Fruit fly (Drosophila melanogaster) whole organism, embryonic: ENCODE results near the gene Rab3GAP1.

Experiments used
- Bgb ChIP-seq: fragments of 200-800 bp; sonication (Bioruptor generic); IDR thresholded peaks from 2 replicates; pipeline ENCODE4 v1.3.6; 2022; ENCODE audit warnings: missing biosample characterization, missing genetic modification characterization; ENCODE audit not compliant: partially characterized antibody
- CG11093 ChIP-seq: fragments of 200-800 bp; sonication (Bioruptor generic); IDR thresholded peaks from 3 replicates; pipeline ENCODE4 v1.3.6; 2022; ENCODE audit warnings: missing biosample characterization, missing genetic modification characterization
- CG12299 ChIP-seq: fragments of 200-800 bp; sonication (Bioruptor generic); optimal IDR thresholded peaks from 2 replicates; lab custom pipeline; 2018; ENCODE audit warnings: missing biosample characterization, mild to moderate bottlenecking, missing genetic modification characterization
- CG12744 ChIP-seq: fragments of 200-800 bp; sonication (Bioruptor generic); optimal IDR thresholded peaks from 2 replicates; lab custom pipeline; 2016; ENCODE audit warnings: missing biosample characterization, missing genetic modification characterization
- CG13624 ChIP-seq: fragments of 200-800 bp; sonication (Bioruptor generic); optimal IDR thresholded peaks from 2 replicates; lab custom pipeline; 2016; ENCODE audit warnings: missing biosample characterization, missing genetic modification characterization
- CG14667 ChIP-seq: fragments of 200-800 bp; sonication (Bioruptor generic); IDR thresholded peaks from 2 replicates; pipeline ENCODE4 v1.3.6; 2022; ENCODE audit warnings: missing biosample characterization, missing genetic modification characterization
- CG16813 ChIP-seq: fragments of 200-800 bp; sonication (Bioruptor generic); IDR thresholded peaks from 3 replicates; pipeline ENCODE4 v1.3.6; 2022; ENCODE audit warnings: missing biosample characterization, missing genetic modification characterization; ENCODE audit not compliant: partially characterized antibody
- CG1792 ChIP-seq: fragments of 200-800 bp; sonication (Bioruptor generic); optimal IDR thresholded peaks from 2 replicates; lab custom pipeline; 2016; ENCODE audit warnings: missing biosample characterization, missing genetic modification characterization
- CG18476 ChIP-seq: fragments of 200-800 bp; sonication (Bioruptor generic); optimal IDR thresholded peaks from 2 replicates; lab custom pipeline; 2016; ENCODE audit warnings: missing biosample characterization, mild to moderate bottlenecking, missing genetic modification characterization
- CG2712 ChIP-seq: fragments of 200-800 bp; optimal IDR thresholded peaks from 3 replicates; lab custom pipeline; 2019; ENCODE audit warnings: missing biosample characterization, mild to moderate bottlenecking, missing genetic modification characterization, moderate library complexity
- CG3995 ChIP-seq: fragments of 200-800 bp; sonication (Bioruptor generic); optimal IDR thresholded peaks from 3 replicates; lab custom pipeline; 2016; ENCODE audit warnings: missing biosample characterization, missing genetic modification characterization
- CG43689 ChIP-seq: fragments of 200-800 bp; sonication (Bioruptor generic); IDR thresholded peaks from 2 replicates; pipeline ENCODE4 v1.3.6; 2022; ENCODE audit warnings: missing biosample characterization, missing genetic modification characterization
- CG6175 ChIP-seq: fragments of 200-800 bp; sonication (Bioruptor generic); IDR thresholded peaks from 3 replicates; pipeline ENCODE4 v1.3.6; 2022; ENCODE audit warnings: missing biosample characterization, missing genetic modification characterization
- CG6854 ChIP-seq: fragments of 200-800 bp; sonication (Bioruptor generic); optimal IDR thresholded peaks from 3 replicates; lab custom pipeline; 2017; ENCODE audit warnings: missing biosample characterization, mild to moderate bottlenecking, missing genetic modification characterization
- CG7786 ChIP-seq: fragments of 200-800 bp; sonication (Bioruptor generic); optimal IDR thresholded peaks from 2 replicates; lab custom pipeline; 2016; ENCODE audit warnings: missing biosample characterization, missing genetic modification characterization
- CG7987 ChIP-seq: fragments of 200-800 bp; sonication (Bioruptor generic); optimal IDR thresholded peaks from 2 replicates; lab custom pipeline; 2018; ENCODE audit warnings: missing biosample characterization, mild to moderate bottlenecking, missing genetic modification characterization, moderate library complexity
- CG9727 ChIP-seq: fragments of 200-800 bp; sonication (Bioruptor generic); optimal IDR thresholded peaks from 3 replicates; lab custom pipeline; 2017; ENCODE audit warnings: missing biosample characterization, mild to moderate bottlenecking, missing genetic modification characterization
- CG9876 ChIP-seq: fragments of 200-800 bp; sonication (Bioruptor generic); optimal IDR thresholded peaks from 2 replicates; lab custom pipeline; 2016; ENCODE audit warnings: missing biosample characterization, missing genetic modification characterization
- CTCF ChIP-seq: fragments of 200-800 bp; sonication (Bioruptor generic); optimal IDR thresholded peaks from 2 replicates; lab custom pipeline; 2017; ENCODE audit warnings: missing biosample characterization, mild to moderate bottlenecking, missing genetic modification characterization, moderate library complexity
- CrebB ChIP-seq: fragments of 200-800 bp; sonication (Bioruptor generic); optimal IDR thresholded peaks from 3 replicates; lab custom pipeline; 2018; ENCODE audit warnings: missing biosample characterization, mild to moderate bottlenecking, missing genetic modification characterization
- Dfd ChIP-seq, 2 experiments: fragments of >200 bp; optimal IDR thresholded peaks; 2 replicates each; lab custom pipeline; 2017; ENCODE audit warnings: missing biosample characterization in 2 of 2, missing genetic modification characterization in 2 of 2
- Fer2 ChIP-seq: fragments of 200-800 bp; sonication (Bioruptor generic); optimal IDR thresholded peaks from 2 replicates; lab custom pipeline; 2018; ENCODE audit warnings: missing biosample characterization, mild to moderate bottlenecking, missing genetic modification characterization, moderate library complexity
- Gug ChIP-seq: fragments of 200-800 bp; sonication (Bioruptor generic); IDR thresholded peaks from 4 replicates; pipeline ENCODE4 v1.3.6; 2022; ENCODE audit warnings: missing biosample characterization, missing genetic modification characterization
- HLH4C ChIP-seq: fragments of 200-800 bp; sonication (Bioruptor generic); IDR thresholded peaks from 3 replicates; pipeline ENCODE4 v1.3.6; 2022; ENCODE audit warnings: missing biosample characterization, missing genetic modification characterization; ENCODE audit not compliant: partially characterized antibody
- Mes4 ChIP-seq: fragments of 200-800 bp; sonication (Bioruptor generic); optimal IDR thresholded peaks from 2 replicates; lab custom pipeline; 2016; ENCODE audit warnings: missing biosample characterization, missing genetic modification characterization
- Nf-YB ChIP-seq: fragments of 200-800 bp; sonication (Bioruptor generic); optimal IDR thresholded peaks from 3 replicates; lab custom pipeline; 2019; ENCODE audit warnings: missing biosample characterization, mild to moderate bottlenecking, missing genetic modification characterization, moderate library complexity
- Scr ChIP-seq: fragments of 200-800 bp; sonication (Bioruptor generic); IDR thresholded peaks from 2 replicates; pipeline ENCODE4 v1.3.6; 2022; ENCODE audit warnings: missing biosample characterization, missing genetic modification characterization; ENCODE audit not compliant: partially characterized antibody
- TFAM ChIP-seq: fragments of 200-800 bp; sonication (Bioruptor generic); optimal IDR thresholded peaks from 2 replicates; lab custom pipeline; 2017; ENCODE audit warnings: missing biosample characterization, missing genetic modification characterization, inconsistent platforms
- Vsx1 ChIP-seq: fragments of 200-800 bp; sonication (Bioruptor generic); optimal IDR thresholded peaks from 2 replicates; lab custom pipeline; 2017; ENCODE audit warnings: missing biosample characterization, mild to moderate bottlenecking, missing genetic modification characterization, missing genetic modification reagents
- ac ChIP-seq: fragments of 200-800 bp; sonication (Bioruptor generic); optimal IDR thresholded peaks from 3 replicates; lab custom pipeline; 2017; ENCODE audit warnings: missing biosample characterization, mild to moderate bottlenecking, missing genetic modification characterization
- amos ChIP-seq: fragments of 200-800 bp; sonication (Bioruptor generic); IDR thresholded peaks from 2 replicates; pipeline ENCODE4 v1.3.6; 2022; ENCODE audit warnings: missing biosample characterization, missing genetic modification characterization; ENCODE audit not compliant: partially characterized antibody
- ci ChIP-seq: fragments of 200-800 bp; sonication (Bioruptor generic); IDR thresholded peaks from 3 replicates; pipeline ENCODE4 v1.3.6; 2022; ENCODE audit warnings: missing biosample characterization, missing genetic modification characterization
- crol ChIP-seq: fragments of 200-800 bp; sonication (Bioruptor generic); IDR thresholded peaks from 2 replicates; pipeline ENCODE4 v1.3.6; 2022; ENCODE audit warnings: missing biosample characterization, missing genetic modification characterization
- crp ChIP-seq, 2 experiments: fragments of 200-800 bp; sonication (Bioruptor generic); optimal IDR thresholded peaks; 2 replicates in 1 of 2; 3 replicates in 1 of 2; lab custom pipeline; 2017; ENCODE audit warnings: missing biosample characterization in 2 of 2, missing genetic modification characterization in 2 of 2, mild to moderate bottlenecking in 1 of 2, moderate library complexity in 1 of 2
- ems ChIP-seq: fragments of 200-800 bp; sonication (Bioruptor generic); optimal IDR thresholded peaks from 3 replicates; lab custom pipeline; 2016; ENCODE audit warnings: missing biosample characterization, missing genetic modification characterization
- grau ChIP-seq: fragments of 200-800 bp; optimal IDR thresholded peaks from 3 replicates; lab custom pipeline; 2019; ENCODE audit warnings: missing biosample characterization, mild to moderate bottlenecking, missing genetic modification characterization, moderate library complexity
- inv ChIP-seq: fragments of 200-800 bp; sonication (Bioruptor generic); IDR thresholded peaks from 2 replicates; pipeline ENCODE4 v1.3.6; 2022; ENCODE audit warnings: missing biosample characterization, missing genetic modification characterization; ENCODE audit not compliant: partially characterized antibody
- knrl ChIP-seq: fragments of 200-800 bp; sonication (Bioruptor generic); IDR thresholded peaks from 3 replicates; pipeline ENCODE4 v1.3.6; 2022; ENCODE audit warnings: missing biosample characterization, missing genetic modification characterization; ENCODE audit not compliant: partially characterized antibody
- lov ChIP-seq, 2 experiments: fragments of 200-800 bp in 1 of 2; fragments of >200 bp in 1 of 2; sonication (Bioruptor generic) in 1 of 2; IDR thresholded peaks in 1 of 2; optimal IDR thresholded peaks in 1 of 2; 2 replicates in 1 of 2; 3 replicates in 1 of 2; pipeline versions ENCODE4 v1.3.6 to Lab custom; 2017 to 2022; ENCODE audit warnings: missing biosample characterization in 1 of 2, missing genetic modification characterization in 1 of 2
- luna ChIP-seq: fragments of 200-800 bp; sonication (Bioruptor generic); optimal IDR thresholded peaks from 2 replicates; lab custom pipeline; 2016; ENCODE audit warnings: missing biosample characterization, missing genetic modification characterization
- odd ChIP-seq: fragments of 200-800 bp; sonication (Bioruptor generic); optimal IDR thresholded peaks from 2 replicates; lab custom pipeline; 2017; ENCODE audit warnings: missing biosample characterization, mild to moderate bottlenecking, missing genetic modification characterization
- row ChIP-seq: fragments of 200-800 bp; sonication (Bioruptor generic); IDR thresholded peaks from 3 replicates; pipeline ENCODE4 v1.3.6; 2022; ENCODE audit warnings: missing biosample characterization, missing genetic modification characterization
- sd ChIP-seq: fragments of 200-800 bp; sonication (Bioruptor generic); optimal IDR thresholded peaks from 3 replicates; lab custom pipeline; 2018; ENCODE audit warnings: missing biosample characterization, mild to moderate bottlenecking, missing genetic modification characterization, moderate library complexity
- toy ChIP-seq: fragments of 200-800 bp; sonication (Bioruptor generic); IDR thresholded peaks from 2 replicates; pipeline ENCODE4 v1.3.6; 2022; ENCODE audit warnings: missing biosample characterization, missing genetic modification characterization
- tup ChIP-seq: fragments of 200-800 bp; sonication (Bioruptor generic); optimal IDR thresholded peaks from 2 replicates; lab custom pipeline; 2016; ENCODE audit warnings: missing biosample characterization, mild to moderate bottlenecking, missing genetic modification characterization, moderate library complexity
- twi ChIP-seq: fragments of 200-800 bp; optimal IDR thresholded peaks from 2 replicates; lab custom pipeline; 2019; ENCODE audit warnings: missing biosample characterization, mild to moderate bottlenecking, missing genetic modification characterization, moderate library complexity
- vfl ChIP-seq: fragments of 200-800 bp; sonication (Bioruptor generic); optimal IDR thresholded peaks from 2 replicates; lab custom pipeline; 2016; ENCODE audit warnings: missing biosample characterization, missing genetic modification characterization
- vnd ChIP-seq: fragments of 200-800 bp; sonication (Bioruptor generic); IDR thresholded peaks from 3 replicates; pipeline ENCODE4 v1.3.6; 2022; ENCODE audit warnings: missing biosample characterization, missing genetic modification characterization; ENCODE audit not compliant: partially characterized antibody
- zen ChIP-seq: fragments of 200-800 bp; sonication (Bioruptor generic); optimal IDR thresholded peaks from 3 replicates; lab custom pipeline; 2018; ENCODE audit warnings: missing biosample characterization, mild to moderate bottlenecking, missing genetic modification characterization, moderate library complexity

Gene Rab3GAP1

dm6 chr2L:1613748-1614365, 2.9 kb upstream of the Rab3GAP1 start, which contains the start of gene RFeSP (continued):
- TF ChIP-seq lov (optimal IDR thresholded peaks at IDR 0.05; lab: Kevin White, UChicago), result no peak
- no peak for TF ChIP-seq lov (GFP tag; IDR thresholded peaks at IDR 0.05; lab: Robert Waterston, UW)
- TF ChIP-seq crp (GFP tag; optimal IDR thresholded peaks at IDR 0.05; lab: Kevin White, UChicago), result peak in 1 of 2 experiments; percentile 56
- TF ChIP-seq ci (GFP tag; lab: Robert Waterston, UW), result peak; percentile 35; the same call in 1 of the 3 replicates
- no peak for TF ChIP-seq CG7987 (GFP tag; lab: Kevin White, UChicago)
- TF ChIP-seq TFAM (GFP tag; lab: Kevin White, UChicago), result no peak
- TF ChIP-seq CG7786 (GFP tag; lab: Kevin White, UChicago), result no peak
- TF ChIP-seq HLH4C (GFP tag; lab: Robert Waterston, UW), result no peak
- no peak for TF ChIP-seq toy (GFP tag; lab: Robert Waterston, UW)
- no peak for TF ChIP-seq CG9727 (GFP tag; lab: Kevin White, UChicago)
- TF ChIP-seq Bgb, result peak; percentile 52; the same call in 1 of the 2 replicates
- peak; percentile 18; the same call in 1 of the 2 replicates for TF ChIP-seq inv (GFP tag; lab: Robert Waterston, UW)
- no peak for TF ChIP-seq CG12744 (GFP tag; lab: Kevin White, UChicago)
- TF ChIP-seq twi, result peak; percentile 3
- no peak for TF ChIP-seq CG18476 (GFP tag; lab: Kevin White, UChicago)
- no peak for TF ChIP-seq ac (GFP tag; lab: Kevin White, UChicago)
- TF ChIP-seq CG43689, result no peak
- peak; percentile 23 for TF ChIP-seq grau (tag; lab: Kevin White, UChicago)
- no peak for TF ChIP-seq Dfd (GFP tag; optimal IDR thresholded peaks at IDR 0.05; lab: Kevin White, UChicago)
- TF ChIP-seq CG11093, result no peak
- TF ChIP-seq Nf-YB (GFP tag; lab: Kevin White, UChicago), result no peak
- no peak for TF ChIP-seq Gug (GFP tag; lab: Robert Waterston, UW)
- TF ChIP-seq CG1792, result no peak
- no peak for TF ChIP-seq CrebB
- TF ChIP-seq vnd, result no peak
- TF ChIP-seq tup (GFP tag; lab: Kevin White, UChicago), result no peak
- peak; percentile 43 for TF ChIP-seq CTCF (GFP tag; lab: Kevin White, UChicago)
- TF ChIP-seq amos (GFP tag; lab: Robert Waterston, UW), result peak; percentile 53
- TF ChIP-seq Scr (GFP tag; lab: Robert Waterston, UW), result 0 out of 2 replicates have a peak, but pooled peaks have one; percentile 13
- TF ChIP-seq Mes4 (GFP tag; lab: Kevin White, UChicago), result no peak
- peak; percentile 41 for TF ChIP-seq zen
- TF ChIP-seq CG12299 (tag; lab: Kevin White, UChicago), result peak; percentile 7
- peak; percentile 47 for TF ChIP-seq sd (tag; lab: Kevin White, UChicago)
- peak; percentile 43 for TF ChIP-seq CG2712 (tag; lab: Kevin White, UChicago)
- no peak for TF ChIP-seq Vsx1 (GFP tag; lab: Kevin White, UChicago)
- TF ChIP-seq knrl (GFP tag; lab: Robert Waterston, UW), result peak; percentile 60; the same call in 1 of the 3 replicates
- peak; percentile 21 for TF ChIP-seq CG13624 (GFP tag; lab: Kevin White, UChicago)
- TF ChIP-seq Fer2 (tag; lab: Kevin White, UChicago), result no peak
- no peak for TF ChIP-seq CG6854 (GFP tag; lab: Kevin White, UChicago)
- 0 out of 3 replicates have a peak, but pooled peaks have one; percentile 26 for TF ChIP-seq CG16813 (GFP tag; lab: Robert Waterston, UW)
- peak; percentile 38 for TF ChIP-seq ems (GFP tag; lab: Kevin White, UChicago)
- TF ChIP-seq CG9876 (GFP tag; lab: Kevin White, UChicago), result no peak
- 0 out of 3 replicates have a peak, but pooled peaks have one; percentile 15 for TF ChIP-seq row
- no peak for TF ChIP-seq odd (GFP tag; lab: Kevin White, UChicago)
- TF ChIP-seq CG6175 (GFP tag; lab: Robert Waterston, UW), result no peak
- TF ChIP-seq vfl (GFP tag; lab: Kevin White, UChicago), result peak; percentile 38
- TF ChIP-seq crol (GFP tag; lab: Robert Waterston, UW), result no peak
- TF ChIP-seq CG14667, result no peak
- no peak for TF ChIP-seq CG3995 (GFP tag; lab: Kevin White, UChicago)
- TF ChIP-seq luna (GFP tag; lab: Kevin White, UChicago), result no peak
